Worm (Caenorhabditis elegans): ENCODE measurements around the gene K08D8.1.

The K08D8.1 gene

DNA sequence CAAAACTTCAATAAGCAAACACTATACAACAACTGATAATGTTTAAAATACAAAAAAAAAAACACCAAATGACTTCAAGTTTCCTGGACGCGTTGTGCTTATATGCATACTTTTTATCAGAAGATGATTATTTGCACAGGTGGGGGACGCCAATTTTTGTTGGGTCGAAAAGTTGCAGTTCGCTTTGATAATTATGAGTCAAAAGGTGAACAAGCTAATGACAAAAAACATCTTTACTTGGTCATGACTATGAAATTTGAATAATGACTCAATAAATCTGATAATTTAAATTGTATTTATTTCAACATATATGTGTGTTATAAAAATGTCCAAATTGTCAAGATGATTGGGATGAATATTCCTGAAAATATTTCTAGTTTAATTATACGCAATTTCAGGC is 9.1 kb upstream of the K08D8.1 start, which contains the start of gene ZK896.4 (continued):
- no peak for TF ChIP-seq F37B4.10 (GFP tag; IDR thresholded peaks at IDR 0.05)

DNA sequence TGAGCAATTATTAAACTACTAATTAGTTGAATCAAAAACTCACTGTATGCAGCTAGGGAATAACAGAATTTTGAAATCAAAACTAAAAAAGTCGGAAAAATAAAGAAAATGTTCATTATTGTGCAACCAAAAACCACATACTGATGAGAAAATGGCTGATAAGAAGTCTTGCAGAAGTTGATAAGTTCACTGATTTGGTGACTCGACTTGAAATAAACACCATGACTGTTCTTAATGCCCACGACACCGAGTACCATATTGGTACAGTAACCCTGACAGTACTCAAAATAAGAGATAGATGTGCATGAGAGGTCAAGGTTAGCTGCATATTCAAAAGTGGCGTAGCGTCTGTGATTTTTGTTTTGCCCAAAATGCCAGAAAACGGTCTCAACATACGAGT is 6.3 kb upstream of the K08D8.1 start:
- TF ChIP-seq F22D6.2 (tag; optimal IDR thresholded peaks at IDR 0.05) = no peak

DNA sequence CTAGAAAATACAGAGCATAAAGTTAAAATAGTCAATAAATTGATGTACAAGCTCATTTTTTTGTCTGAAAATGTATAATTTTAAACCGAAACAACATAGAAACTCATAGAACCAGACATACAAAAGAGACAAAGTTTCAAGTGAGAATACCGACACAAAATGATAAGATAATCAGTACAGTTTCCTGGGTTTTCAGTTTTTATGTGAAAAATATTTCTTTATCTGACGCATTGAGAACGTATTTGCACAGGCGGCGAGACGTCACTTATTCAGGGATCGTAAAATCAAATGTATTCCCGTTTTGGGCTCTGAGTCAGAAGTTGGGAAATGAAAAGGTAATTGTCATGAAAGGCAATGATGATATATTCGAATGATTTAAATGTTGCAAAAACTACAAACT is 1.8 kb upstream of the K08D8.1 start, which contains the start of gene K08D8.6:
K08D8.6 (minus strand) TSS at position 64 of the 400 bp plus-strand sequence.
- TF ChIP-seq atf-7 (tag; optimal IDR thresholded peaks at IDR 0.05) (peak; percentile 36), nhr-80 (tag; optimal IDR thresholded peaks at IDR 0.05) (peak; percentile 87), lin-35 (GFP tag; optimal IDR thresholded peaks at IDR 0.05) (no peak)

DNA sequence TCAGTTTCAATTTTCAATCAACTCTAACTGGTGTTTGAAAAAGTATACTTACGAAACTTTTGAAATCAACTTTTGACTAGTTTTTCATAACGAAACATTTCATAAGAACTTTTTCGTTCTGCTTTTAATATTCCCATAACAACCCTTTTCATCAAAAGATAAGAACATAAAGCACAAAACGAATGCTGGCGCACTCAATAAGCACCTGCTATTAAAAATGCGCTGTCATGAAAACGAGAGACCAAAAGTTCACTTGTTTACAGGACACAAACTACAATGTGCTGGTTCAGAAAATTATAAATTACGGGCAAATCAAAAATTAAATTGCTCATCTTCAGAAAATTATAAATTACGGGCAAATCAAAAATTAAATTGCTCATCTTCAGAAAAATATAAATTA is 1.2 kb upstream of the K08D8.1 start:
- no peak for TF ChIP-seq cebp-1 (GFP tag; IDR thresholded peaks at IDR 0.05)
- TF ChIP-seq cebp-1 (tag; optimal IDR thresholded peaks at IDR 0.05) = peak; percentile 22
- TF ChIP-seq unc-62 (GFP tag; optimal IDR thresholded peaks at IDR 0.05) = no peak
- no peak for TF ChIP-seq ztf-18 (tag; optimal IDR thresholded peaks at IDR 0.05)

DNA sequence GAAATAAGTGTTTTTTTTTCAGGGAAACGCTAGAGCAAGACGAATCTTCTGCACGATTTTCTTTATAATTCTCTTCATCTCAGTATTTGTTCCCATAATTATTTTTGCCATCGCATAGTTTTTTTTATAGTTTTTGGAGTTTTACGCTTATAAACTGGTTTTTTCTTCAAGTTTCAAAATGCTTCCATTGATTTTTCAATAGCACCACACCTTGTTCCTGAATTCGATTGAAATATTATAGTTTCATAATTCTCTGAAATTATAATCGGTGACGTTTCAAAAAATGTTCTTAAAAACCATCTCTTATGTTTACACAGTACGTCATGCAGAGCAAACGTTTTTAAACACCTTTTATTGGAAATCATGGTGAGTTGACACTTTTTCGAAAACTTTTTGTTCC is 872 bp downstream of the K08D8.1 start, which contains the start of gene K08D8.12:
K08D8.12 (plus strand) TSS at position 301 of the 400 bp plus-strand sequence.
- TF ChIP-seq Y79H2A.3 (GFP tag; conservative IDR thresholded peaks at IDR 0.05) = no peak
- TF ChIP-seq B0035.1 (tag; optimal IDR thresholded peaks at IDR 0.05) = no peak
- TF ChIP-seq Y95B8A.8 (GFP tag; IDR thresholded peaks at IDR 0.05) = no peak
- TF ChIP-seq egl-18 (GFP tag; IDR thresholded peaks at IDR 0.05) = no peak
- no peak for TF ChIP-seq nfya-1 (tag; optimal IDR thresholded peaks at IDR 0.05; ENCODE audit: borderline replicate concordance, insufficient read depth)
- no peak for TF ChIP-seq ztf-22 (GFP tag; optimal IDR thresholded peaks at IDR 0.05)
- no peak for TF ChIP-seq him-1 (tag; optimal IDR thresholded peaks at IDR 0.05)
- TF ChIP-seq zfh-2 (GFP tag; conservative IDR thresholded peaks at IDR 0.05) = no peak
- TF ChIP-seq die-1 (tag; optimal IDR thresholded peaks at IDR 0.05) = no peak
- no peak for TF ChIP-seq egl-44 (GFP tag; IDR thresholded peaks at IDR 0.05)
- TF ChIP-seq Y53F4B.3 (GFP tag; IDR thresholded peaks at IDR 0.05) = no peak
- TF ChIP-seq chd-7 (tag; optimal IDR thresholded peaks at IDR 0.05) = no peak
- TF ChIP-seq akir-1 (GFP tag; optimal IDR thresholded peaks at IDR 0.05) = no peak
- TF ChIP-seq sptf-2 (GFP tag; optimal IDR thresholded peaks at IDR 0.05) = no peak
- no peak for TF ChIP-seq nhr-179 (tag; optimal IDR thresholded peaks at IDR 0.05)
- TF ChIP-seq Y53G8AR.9 (GFP tag; conservative IDR thresholded peaks at IDR 0.05) = no peak
- TF ChIP-seq cebp-2 (GFP tag; IDR thresholded peaks at IDR 0.05) = no peak

DNA sequence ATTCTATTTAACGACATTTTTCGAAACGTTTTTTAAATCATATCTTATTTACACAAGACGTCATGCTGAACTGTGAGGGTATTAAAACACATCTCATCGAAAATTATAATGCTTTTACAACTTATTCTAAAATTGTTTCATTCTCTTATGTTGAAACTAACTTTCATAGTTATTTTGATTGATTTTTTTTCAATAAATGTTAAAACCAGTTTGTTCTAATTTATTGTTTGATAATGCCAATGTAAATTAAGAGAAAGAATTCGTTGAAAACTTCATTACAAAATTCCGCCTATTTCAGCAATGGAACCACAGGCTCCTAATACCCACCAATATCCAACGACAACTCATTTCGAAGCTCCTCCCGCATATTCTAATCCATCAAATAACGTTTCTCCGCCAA is 2.7 kb downstream of the K08D8.1 start, which contains the start of gene K08D8.11:
K08D8.11 (plus strand) TSS at position 301 of the 400 bp plus-strand sequence.
- TF ChIP-seq die-1 (tag; optimal IDR thresholded peaks at IDR 0.05) = no peak
- TF ChIP-seq D2030.7 (GFP tag; IDR thresholded peaks at IDR 0.05) = no peak
- no peak for TF ChIP-seq sea-2 (GFP tag; IDR thresholded peaks at IDR 0.05)
- no peak for TF ChIP-seq xnd-1 (tag; optimal IDR thresholded peaks at IDR 0.05)
- TF ChIP-seq Y53F4B.3 (GFP tag; IDR thresholded peaks at IDR 0.05) = no peak
- no peak for TF ChIP-seq ceh-100 (GFP tag; IDR thresholded peaks at IDR 0.05)
- TF ChIP-seq sdz-38 (tag; optimal IDR thresholded peaks at IDR 0.05) = no peak
- no peak for TF ChIP-seq akir-1 (GFP tag; optimal IDR thresholded peaks at IDR 0.05)
- TF ChIP-seq unc-62 (GFP tag; optimal IDR thresholded peaks at IDR 0.05) = no peak
- no peak for TF ChIP-seq lsy-27 (tag; optimal IDR thresholded peaks at IDR 0.05; ENCODE audit: borderline replicate concordance, insufficient read depth)
- TF ChIP-seq somi-1 (GFP tag; optimal IDR thresholded peaks at IDR 0.05) = no peak
- TF ChIP-seq Y79H2A.3 (GFP tag; conservative IDR thresholded peaks at IDR 0.05) = no peak
- no peak for TF ChIP-seq lsl-1 (GFP tag; optimal IDR thresholded peaks at IDR 0.05)
- TF ChIP-seq ekl-4 (GFP tag; IDR thresholded peaks at IDR 0.05) = no peak
- no peak for TF ChIP-seq ceh-91 (GFP tag; IDR thresholded peaks at IDR 0.05)

Measured in whole organism, young adult.